Worm (Caenorhabditis elegans) whole organism, early embryonic: ENCODE data around the gene hizr-1.

Source experiments
- F13C5.2 ChIP-seq: sonication (generic microtip); optimal IDR thresholded peaks from 2 replicates; lab custom pipeline; 2017; ENCODE audit warnings: mild to moderate bottlenecking, missing genetic modification characterization, inconsistent platforms, missing compliant biosample characterization
- aly-1 ChIP-seq: sonication (generic microtip); optimal IDR thresholded peaks from 2 replicates; lab custom pipeline; 2016; ENCODE audit warnings: missing genetic modification characterization, missing compliant biosample characterization
- ama-1 ChIP-seq: fragments of 150-350 bp; optimal IDR thresholded peaks from 2 replicates; lab custom pipeline; 2014
- ceh-13 ChIP-seq: fragments of 200-800 bp; sonication (Bioruptor generic); optimal IDR thresholded peaks from 2 replicates; lab custom pipeline; 2018; ENCODE audit warnings: mild to moderate bottlenecking, missing genetic modification characterization, missing compliant biosample characterization
- ceh-36 ChIP-seq: sonication (generic microtip); optimal IDR thresholded peaks from 2 replicates; lab custom pipeline; 2016; ENCODE audit warnings: missing genetic modification characterization, inconsistent platforms, missing compliant biosample characterization
- flt-1 ChIP-seq: fragments of 200-800 bp; sonication (Bioruptor generic); IDR thresholded peaks from 2 replicates; pipeline ENCODE4 v1.3.6; 2022; ENCODE audit warnings: missing genetic modification characterization, missing compliant biosample characterization
- hmbx-1 ChIP-seq: sonication (generic microtip); optimal IDR thresholded peaks from 2 replicates; lab custom pipeline; 2016; ENCODE audit warnings: mild to moderate bottlenecking, missing genetic modification characterization, missing compliant biosample characterization
- hnd-1 ChIP-seq: sonication (generic microtip); optimal IDR thresholded peaks from 2 replicates; lab custom pipeline; 2016; ENCODE audit warnings: missing genetic modification characterization, missing compliant biosample characterization
- pes-1 ChIP-seq: fragments of 200-800 bp; sonication (Bioruptor generic); IDR thresholded peaks from 2 replicates; pipeline ENCODE4 v1.3.6; 2022; ENCODE audit warnings: missing genetic modification reagents, missing genetic modification characterization, missing compliant biosample characterization
- sea-1 ChIP-seq: fragments of 200-800 bp; sonication (Bioruptor generic); conservative IDR thresholded peaks from 2 replicates; pipeline ENCODE4 v1.3.6; 2022; ENCODE audit warnings: missing genetic modification characterization, missing compliant biosample characterization
- tbx-11 ChIP-seq: fragments of 200-800 bp; sonication (Bioruptor generic); IDR thresholded peaks from 2 replicates; pipeline ENCODE4 v1.3.6; 2022; ENCODE audit warnings: missing genetic modification characterization, missing compliant biosample characterization
- tbx-37 ChIP-seq: fragments of 200-800 bp; sonication (Bioruptor generic); conservative IDR thresholded peaks from 2 replicates; pipeline ENCODE4 v1.3.6; 2022; ENCODE audit warnings: missing genetic modification reagents, missing genetic modification characterization, missing compliant biosample characterization
- tra-4 ChIP-seq: sonication (generic microtip); optimal IDR thresholded peaks from 2 replicates; lab custom pipeline; 2017; ENCODE audit warnings: missing genetic modification characterization, missing compliant biosample characterization

ce11 chrX:11317939-11318338 lies at the start of gene hizr-1:
- TF ChIP-seq ceh-36 (tag; lab: Kevin White, UChicago) = no peak
- TF ChIP-seq flt-1 (GFP tag; lab: Robert Waterston, UW) = no peak
- TF ChIP-seq tbx-37 = no peak
- no peak for TF ChIP-seq hnd-1
- no peak for TF ChIP-seq ceh-13
- no peak for TF ChIP-seq ama-1 (lab: Kevin White, UChicago)
- TF ChIP-seq aly-1 (tag; lab: Kevin White, UChicago) = no peak
- no peak for TF ChIP-seq pes-1 (GFP tag; lab: Robert Waterston, UW)
- TF ChIP-seq tra-4 = no peak
- no peak for TF ChIP-seq tbx-11 (GFP tag; lab: Robert Waterston, UW)
- TF ChIP-seq sea-1 (GFP tag; lab: Robert Waterston, UW) = no peak
- TF ChIP-seq hmbx-1 (tag; lab: Kevin White, UChicago) = no peak
- TF ChIP-seq F13C5.2 (tag; lab: Kevin White, UChicago) = no peak
